Worm (Caenorhabditis elegans) whole organism, young adult: ENCODE results near the gene cdka-1.

Source experiments
- C06A6.2 ChIP-seq: fragments of 200-800 bp; sonication (Bioruptor generic); conservative IDR thresholded peaks from 2 replicates; pipeline ENCODE4 v1.3.6; 2022; ENCODE audit warnings: missing genetic modification characterization, missing compliant biosample characterization
- F22D6.2 ChIP-seq: sonication (generic microtip); optimal IDR thresholded peaks from 2 replicates; lab custom pipeline; 2016; ENCODE audit warnings: mild to moderate bottlenecking, missing genetic modification characterization, missing compliant biosample characterization
- F57A8.1 ChIP-seq: fragments of 200-800 bp; sonication (Bioruptor generic); optimal IDR thresholded peaks from 2 replicates; lab custom pipeline; 2018; ENCODE audit warnings: mild to moderate bottlenecking, missing genetic modification characterization, moderate library complexity, missing compliant biosample characterization
- K12H6.12 ChIP-seq: fragments of 200-800 bp; sonication (Bioruptor generic); optimal IDR thresholded peaks from 2 replicates; lab custom pipeline; 2018; ENCODE audit warnings: mild to moderate bottlenecking, missing genetic modification characterization, missing compliant biosample characterization
- ama-1 ChIP-seq, 3 experiments: fragments of 150-350 bp in 1 of 3; sonication (generic microtip) in 2 of 3; optimal IDR thresholded peaks; 2 replicates each; lab custom pipeline; 2014 to 2018; ENCODE audit warnings: missing biosample characterization in 2 of 3, missing genetic modification characterization in 2 of 3, missing genetic modification reagents in 2 of 3
- die-1 ChIP-seq: sonication (generic microtip); optimal IDR thresholded peaks from 2 replicates; lab custom pipeline; 2016; ENCODE audit warnings: missing genotype, mild to moderate bottlenecking, missing genetic modification characterization, missing compliant biosample characterization
- egl-18 ChIP-seq: fragments of 200-800 bp; sonication (Bioruptor generic); IDR thresholded peaks from 2 replicates; pipeline ENCODE4 v1.3.6; 2022; ENCODE audit warnings: missing genetic modification reagents, missing genetic modification characterization, missing compliant biosample characterization
- let-526 ChIP-seq: fragments of 200-800 bp; sonication (Bioruptor generic); IDR thresholded peaks from 2 replicates; pipeline ENCODE4 v1.3.6; 2022; ENCODE audit warnings: missing genetic modification reagents, missing genetic modification characterization, missing compliant biosample characterization
- mes-4 ChIP-seq: sonication (generic microtip); optimal IDR thresholded peaks from 2 replicates; lab custom pipeline; 2016; ENCODE audit warnings: missing genotype, missing genetic modification characterization, missing compliant biosample characterization
- nfyb-1 ChIP-seq: fragments of 200-800 bp; sonication (Bioruptor generic); IDR thresholded peaks from 2 replicates; pipeline ENCODE4 v1.3.6; 2022; ENCODE audit warnings: missing genetic modification reagents, missing genetic modification characterization, missing compliant biosample characterization
- pha-4 ChIP-seq: fragments of 150-350 bp; sonication (generic microtip); optimal IDR thresholded peaks from 2 replicates; lab custom pipeline; 2014; ENCODE audit warnings: missing biosample characterization, missing genetic modification reagents, missing genetic modification characterization

DNA sequence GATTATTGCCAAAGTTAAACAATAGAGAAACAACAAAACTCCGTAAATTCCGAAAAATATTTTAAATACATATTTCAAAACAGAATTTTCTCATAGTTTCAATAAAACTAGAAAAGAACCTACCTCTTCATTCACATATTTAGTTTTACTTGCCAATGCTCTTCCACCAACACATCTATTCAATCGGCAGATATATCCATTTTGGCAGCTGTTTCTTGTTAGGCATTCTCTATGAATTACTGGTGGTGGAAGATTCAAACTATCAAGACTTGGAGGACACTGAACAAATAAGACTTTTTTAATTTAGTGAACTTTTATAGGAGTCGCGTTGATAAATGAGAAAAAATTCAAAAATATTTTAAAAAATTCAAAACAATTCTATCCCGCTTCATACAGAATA is 11.3 kb upstream of the cdka-1 start:
- TF ChIP-seq nfyb-1 (GFP tag; lab: Robert Waterston, UW) (no peak), K12H6.12 (tag; lab: Kevin White, UChicago) (no peak), mes-4 (no peak), F57A8.1 (GFP tag; lab: Kevin White, UChicago) (no peak), let-526 (GFP tag; lab: Robert Waterston, UW) (no peak), pha-4 (no peak), F22D6.2 (tag; lab: Kevin White, UChicago) (no peak), ama-1 (optimal IDR thresholded peaks at IDR 0.05; lab: Kevin White, UChicago) (no peak), ama-1 (GFP tag; optimal IDR thresholded peaks at IDR 0.05; lab: Kevin White, UChicago) (no peak), egl-18 (GFP tag; lab: Robert Waterston, UW) (no peak), C06A6.2 (no peak), die-1 (no peak)
